Worm (Caenorhabditis elegans) whole organism, early embryonic: ENCODE results near the gene mrps-16.

ENCODE experiments used
- ama-1 ChIP-seq: fragments of 150-350 bp; optimal IDR thresholded peaks from 2 replicates; lab custom pipeline; 2014
- hmg-4 ChIP-seq: fragments of 200-800 bp; sonication (Bioruptor generic); optimal IDR thresholded peaks from 2 replicates; lab custom pipeline; 2018; ENCODE audit warnings: mild to moderate bottlenecking, missing genetic modification characterization, missing compliant biosample characterization
- tbx-11 ChIP-seq: fragments of 200-800 bp; sonication (Bioruptor generic); IDR thresholded peaks from 2 replicates; pipeline ENCODE4 v1.3.6; 2022; ENCODE audit warnings: missing genetic modification characterization, missing compliant biosample characterization

- TF ChIP-seq hmg-4 (GFP tag; lab: Kevin White, UChicago) (no peak), ama-1 (lab: Kevin White, UChicago) (no peak), tbx-11 (no peak)
Observed at ce11 chrII:5498156-5498739, 24.1 kb downstream of the mrps-16 start, which contains the start of the genes suex-1 and F12A10.9.
